Worm (Caenorhabditis elegans): Measurements from ENCODE around the gene stdh-2.

DNA sequence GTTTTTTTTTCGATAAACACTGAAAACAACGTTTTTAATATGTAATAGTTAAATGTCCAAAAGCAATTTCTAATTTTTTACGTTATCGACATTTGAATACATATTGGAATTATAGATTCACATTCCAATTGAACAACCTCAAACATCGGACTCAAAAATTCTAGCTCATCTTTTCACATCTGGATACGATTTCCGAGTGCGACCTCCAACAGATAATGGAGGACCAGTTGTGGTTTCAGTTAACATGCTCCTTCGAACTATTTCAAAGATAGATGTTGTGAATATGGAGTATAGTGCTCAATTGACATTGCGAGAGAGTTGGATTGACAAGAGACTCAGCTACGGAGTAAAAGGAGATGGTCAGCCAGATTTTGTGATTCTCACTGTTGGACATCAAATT, 4.1 kb upstream of the stdh-2 start:
- TF ChIP-seq nhr-237 (tag; optimal IDR thresholded peaks at IDR 0.05): no peak
- no peak for TF ChIP-seq snpc-4 (tag; optimal IDR thresholded peaks at IDR 0.05)
- TF ChIP-seq fos-1 (tag; optimal IDR thresholded peaks at IDR 0.05): no peak
- TF ChIP-seq mdl-1 (tag; optimal IDR thresholded peaks at IDR 0.05): no peak
- no peak for TF ChIP-seq unc-62 (GFP tag; optimal IDR thresholded peaks at IDR 0.05)
- no peak for TF ChIP-seq skn-1 (tag; optimal IDR thresholded peaks at IDR 0.05)
- TF ChIP-seq nhr-10 (tag; optimal IDR thresholded peaks at IDR 0.05): no peak

All from whole organism, L2 larva.